Fruit fly (Drosophila melanogaster) whole organism, embryonic: ENCODE measurements around the gene SsRbeta.

Experiments used
- ATbp ChIP-seq: fragments of 200-800 bp; sonication (Bioruptor generic); optimal IDR thresholded peaks from 2 replicates; lab custom pipeline; 2017; ENCODE audit warnings: missing biosample characterization, mild to moderate bottlenecking, missing genetic modification characterization, missing genetic modification reagents
- Atf3 ChIP-seq: fragments of 200-800 bp; sonication (Bioruptor generic); optimal IDR thresholded peaks from 3 replicates; lab custom pipeline; 2016; ENCODE audit warnings: missing biosample characterization, missing genetic modification characterization
- B-H2 ChIP-seq: fragments of 200-800 bp; sonication (Bioruptor generic); optimal IDR thresholded peaks from 2 replicates; lab custom pipeline; 2018; ENCODE audit warnings: missing biosample characterization, mild to moderate bottlenecking, missing genetic modification characterization
- BtbVII ChIP-seq: fragments of 200-800 bp; sonication (Bioruptor generic); optimal IDR thresholded peaks from 3 replicates; lab custom pipeline; 2017; ENCODE audit warnings: missing biosample characterization, mild to moderate bottlenecking, missing genetic modification characterization
- CG10147 ChIP-seq: fragments of 200-800 bp; sonication (Bioruptor generic); optimal IDR thresholded peaks from 2 replicates; lab custom pipeline; 2019; ENCODE audit warnings: missing biosample characterization, mild to moderate bottlenecking, missing genetic modification characterization, moderate library complexity
- CG10959 ChIP-seq: fragments of 200-800 bp; sonication (Bioruptor generic); IDR thresholded peaks from 2 replicates; pipeline ENCODE4 v1.3.6; 2022; ENCODE audit warnings: missing biosample characterization, missing genetic modification characterization
- CG10979 ChIP-seq: fragments of 200-800 bp; sonication (Bioruptor generic); optimal IDR thresholded peaks from 2 replicates; lab custom pipeline; 2018; ENCODE audit warnings: missing biosample characterization, mild to moderate bottlenecking, missing genetic modification characterization, moderate library complexity
- CG12769 ChIP-seq: fragments of 200-800 bp; sonication (Bioruptor generic); optimal IDR thresholded peaks from 2 replicates; lab custom pipeline; 2019; ENCODE audit warnings: missing biosample characterization, mild to moderate bottlenecking, missing genetic modification characterization, moderate library complexity
- CG13894 ChIP-seq: fragments of 200-800 bp; sonication (Bioruptor generic); optimal IDR thresholded peaks from 3 replicates; lab custom pipeline; 2018; ENCODE audit warnings: missing biosample characterization, mild to moderate bottlenecking, missing genetic modification characterization, moderate library complexity
- CG14014 ChIP-seq: fragments of 200-800 bp; sonication (Bioruptor generic); IDR thresholded peaks from 2 replicates; pipeline ENCODE4 v1.3.6; 2022; ENCODE audit warnings: missing biosample characterization, missing genetic modification characterization
- CG15479 ChIP-seq: fragments of 200-800 bp; sonication (Bioruptor generic); optimal IDR thresholded peaks from 3 replicates; lab custom pipeline; 2019; ENCODE audit warnings: missing biosample characterization, mild to moderate bottlenecking, missing genetic modification characterization, moderate library complexity
- CG1832 ChIP-seq: fragments of 200-800 bp; sonication (Bioruptor generic); optimal IDR thresholded peaks from 2 replicates; lab custom pipeline; 2017; ENCODE audit warnings: missing biosample characterization, mild to moderate bottlenecking, missing genetic modification characterization, inconsistent platforms
- CG3163 ChIP-seq: fragments of 200-800 bp; sonication (Bioruptor generic); optimal IDR thresholded peaks from 3 replicates; lab custom pipeline; 2016; ENCODE audit warnings: missing biosample characterization, missing genetic modification characterization
- CG4360 ChIP-seq: fragments of 200-800 bp; sonication (Bioruptor generic); IDR thresholded peaks from 2 replicates; pipeline ENCODE4 v1.3.6; 2022; ENCODE audit warnings: missing biosample characterization, missing genetic modification characterization
- CG4820 ChIP-seq: fragments of 200-800 bp; sonication (Bioruptor generic); optimal IDR thresholded peaks from 3 replicates; lab custom pipeline; 2016; ENCODE audit warnings: missing biosample characterization, missing genetic modification characterization
- CG7271 ChIP-seq: fragments of 200-800 bp; sonication (Bioruptor generic); optimal IDR thresholded peaks from 2 replicates; lab custom pipeline; 2018; ENCODE audit warnings: missing biosample characterization, mild to moderate bottlenecking, missing genetic modification characterization, moderate library complexity
- CG7987 ChIP-seq: fragments of 200-800 bp; sonication (Bioruptor generic); optimal IDR thresholded peaks from 2 replicates; lab custom pipeline; 2018; ENCODE audit warnings: missing biosample characterization, mild to moderate bottlenecking, missing genetic modification characterization, moderate library complexity
- Camta ChIP-seq: fragments of 200-800 bp; sonication (Bioruptor generic); optimal IDR thresholded peaks from 2 replicates; lab custom pipeline; 2016; ENCODE audit warnings: missing biosample characterization, missing genetic modification characterization
- Doc3 ChIP-seq: fragments of 200-800 bp; sonication (Bioruptor generic); IDR thresholded peaks from 3 replicates; pipeline ENCODE4 v1.3.6; 2022; ENCODE audit warnings: missing biosample characterization, missing genetic modification characterization; ENCODE audit not compliant: partially characterized antibody
- Dref ChIP-seq: fragments of 200-800 bp; sonication (Bioruptor generic); IDR thresholded peaks from 2 replicates; pipeline ENCODE4 v1.3.6; 2022; ENCODE audit warnings: missing biosample characterization, missing genetic modification characterization
- Eip74EF ChIP-seq, 2 experiments: fragments of 200-800 bp in 1 of 2; fragments of >200 bp in 1 of 2; sonication (Bioruptor generic) in 1 of 2; optimal IDR thresholded peaks; 2 replicates each; lab custom pipeline; 2017 to 2019; ENCODE audit warnings: missing biosample characterization in 2 of 2, missing genetic modification characterization in 2 of 2, mild to moderate bottlenecking in 1 of 2, moderate library complexity in 1 of 2
- H2.0 ChIP-seq: fragments of 200-800 bp; sonication (Bioruptor generic); IDR thresholded peaks from 2 replicates; pipeline ENCODE4 v1.3.6; 2022; ENCODE audit warnings: missing biosample characterization, missing genetic modification characterization
- Hey ChIP-seq: fragments of 200-800 bp; sonication (Bioruptor generic); optimal IDR thresholded peaks from 3 replicates; lab custom pipeline; 2018; ENCODE audit warnings: missing biosample characterization, mild to moderate bottlenecking, missing genetic modification characterization
- Hr3 ChIP-seq: fragments of 200-800 bp; sonication (Bioruptor generic); optimal IDR thresholded peaks from 3 replicates; lab custom pipeline; 2016; ENCODE audit warnings: missing biosample characterization, missing genetic modification characterization
- MBD-R2 ChIP-seq: fragments of 200-800 bp; sonication (Bioruptor generic); IDR thresholded peaks from 2 replicates; pipeline ENCODE4 v1.3.6; 2022; ENCODE audit warnings: missing biosample characterization, missing genetic modification characterization
- Med ChIP-seq: fragments of 200-800 bp; sonication (Bioruptor generic); peaks from one replicate; lab custom pipeline; 2016; ENCODE audit warnings: missing biosample characterization, missing genetic modification characterization, mild to moderate bottlenecking, inconsistent platforms, moderate library complexity
- Ravus ChIP-seq: fragments of 200-800 bp; sonication (Bioruptor generic); IDR thresholded peaks from 2 replicates; pipeline ENCODE4 v1.3.6; 2022; ENCODE audit warnings: missing biosample characterization, missing genetic modification characterization
- Six4 ChIP-seq: fragments of 200-800 bp; sonication (Bioruptor generic); optimal IDR thresholded peaks from 2 replicates; lab custom pipeline; 2016; ENCODE audit warnings: missing biosample characterization, missing genetic modification characterization
- ap ChIP-seq: fragments of 200-800 bp; sonication (Bioruptor generic); IDR thresholded peaks from 2 replicates; pipeline ENCODE4 v1.3.6; 2022; ENCODE audit warnings: missing biosample characterization, missing genetic modification characterization
- ase ChIP-seq: fragments of 200-800 bp; sonication (Bioruptor generic); IDR thresholded peaks from 3 replicates; pipeline ENCODE4 v1.3.6; 2022; ENCODE audit warnings: missing biosample characterization, missing genetic modification characterization
- corto ChIP-seq: fragments of 200-800 bp; sonication (Bioruptor generic); optimal IDR thresholded peaks from 2 replicates; lab custom pipeline; 2016; ENCODE audit warnings: missing biosample characterization, mild to moderate bottlenecking, missing genetic modification characterization, moderate library complexity
- crp ChIP-seq, 2 experiments: fragments of 200-800 bp; sonication (Bioruptor generic); optimal IDR thresholded peaks; 2 replicates in 1 of 2; 3 replicates in 1 of 2; lab custom pipeline; 2017; ENCODE audit warnings: missing biosample characterization in 2 of 2, missing genetic modification characterization in 2 of 2, mild to moderate bottlenecking in 1 of 2, moderate library complexity in 1 of 2
- ham ChIP-seq: fragments of 200-800 bp; sonication (Bioruptor generic); IDR thresholded peaks from 2 replicates; pipeline ENCODE4 v1.3.6; 2022; ENCODE audit warnings: missing biosample characterization, missing genetic modification characterization
- kah ChIP-seq: fragments of 200-800 bp; sonication (Bioruptor generic); optimal IDR thresholded peaks from 2 replicates; lab custom pipeline; 2018; ENCODE audit warnings: missing biosample characterization, mild to moderate bottlenecking, missing genetic modification characterization
- lbe ChIP-seq: fragments of 200-800 bp; sonication (Bioruptor generic); optimal IDR thresholded peaks from 2 replicates; lab custom pipeline; 2016; ENCODE audit warnings: missing biosample characterization, mild to moderate bottlenecking, missing genetic modification characterization
- lilli ChIP-seq: fragments of 200-800 bp; sonication (Bioruptor generic); optimal IDR thresholded peaks from 3 replicates; lab custom pipeline; 2016; ENCODE audit warnings: missing biosample characterization, missing genetic modification characterization
- lola ChIP-seq, 3 experiments: fragments of >200 bp in 2 of 3; fragments of 200-800 bp in 1 of 3; sonication (Bioruptor generic) in 1 of 3; optimal IDR thresholded peaks; 2 replicates each; lab custom pipeline; 2017 to 2019; ENCODE audit warnings: missing biosample characterization in 3 of 3, missing genetic modification characterization in 3 of 3, mild to moderate bottlenecking in 1 of 3, moderate library complexity in 1 of 3
- nau ChIP-seq: fragments of 200-800 bp; sonication (Bioruptor generic); optimal IDR thresholded peaks from 3 replicates; lab custom pipeline; 2017; ENCODE audit warnings: missing biosample characterization, mild to moderate bottlenecking, missing genetic modification characterization, missing genetic modification reagents
- nom ChIP-seq: fragments of 200-800 bp; sonication (Bioruptor generic); optimal IDR thresholded peaks from 2 replicates; lab custom pipeline; 2017; ENCODE audit warnings: missing biosample characterization, missing genetic modification characterization, mild to moderate bottlenecking, moderate library complexity, missing genetic modification reagents
- pfk ChIP-seq: fragments of 200-800 bp; sonication (Bioruptor generic); optimal IDR thresholded peaks from 2 replicates; lab custom pipeline; 2018; ENCODE audit warnings: missing biosample characterization, mild to moderate bottlenecking, missing genetic modification characterization, moderate library complexity
- pros ChIP-seq: fragments of 200-800 bp; sonication (Bioruptor generic); optimal IDR thresholded peaks from 3 replicates; lab custom pipeline; 2019; ENCODE audit warnings: missing biosample characterization, mild to moderate bottlenecking, missing genetic modification characterization, moderate library complexity
- stwl ChIP-seq: fragments of 200-800 bp; sonication (Bioruptor generic); optimal IDR thresholded peaks from 3 replicates; lab custom pipeline; 2018; ENCODE audit warnings: missing biosample characterization, mild to moderate bottlenecking, missing genetic modification characterization, moderate library complexity
- tll ChIP-seq, 2 experiments: fragments of 200-800 bp in 1 of 2; fragments of >200 bp in 1 of 2; sonication (Bioruptor generic) in 1 of 2; optimal IDR thresholded peaks; 2 replicates each; lab custom pipeline; 2017 to 2019; ENCODE audit warnings: missing biosample characterization in 2 of 2, missing genetic modification characterization in 2 of 2, mild to moderate bottlenecking in 1 of 2, moderate library complexity in 1 of 2
- tna ChIP-seq: fragments of 200-800 bp; sonication (Bioruptor generic); IDR thresholded peaks from 2 replicates; pipeline ENCODE4 v1.3.6; 2022; ENCODE audit warnings: missing biosample characterization, missing genetic modification characterization; ENCODE audit not compliant: partially characterized antibody
- trem ChIP-seq: fragments of 200-800 bp; optimal IDR thresholded peaks from 3 replicates; lab custom pipeline; 2019; ENCODE audit warnings: missing biosample characterization, mild to moderate bottlenecking, missing genetic modification characterization, moderate library complexity
- tup ChIP-seq: fragments of 200-800 bp; sonication (Bioruptor generic); optimal IDR thresholded peaks from 2 replicates; lab custom pipeline; 2016; ENCODE audit warnings: missing biosample characterization, mild to moderate bottlenecking, missing genetic modification characterization, moderate library complexity
- vnd ChIP-seq: fragments of 200-800 bp; sonication (Bioruptor generic); IDR thresholded peaks from 3 replicates; pipeline ENCODE4 v1.3.6; 2022; ENCODE audit warnings: missing biosample characterization, missing genetic modification characterization; ENCODE audit not compliant: partially characterized antibody
- vvl ChIP-seq: fragments of 200-800 bp; sonication (Bioruptor generic); IDR thresholded peaks from 2 replicates; pipeline ENCODE4 v1.3.6; 2022; ENCODE audit warnings: missing biosample characterization, missing genetic modification characterization
- wek ChIP-seq: fragments of 200-800 bp; sonication (Bioruptor generic); optimal IDR thresholded peaks from 3 replicates; lab custom pipeline; 2018; ENCODE audit warnings: missing biosample characterization, mild to moderate bottlenecking, missing genetic modification characterization, moderate library complexity
- zen ChIP-seq: fragments of 200-800 bp; sonication (Bioruptor generic); optimal IDR thresholded peaks from 3 replicates; lab custom pipeline; 2018; ENCODE audit warnings: missing biosample characterization, mild to moderate bottlenecking, missing genetic modification characterization, moderate library complexity

Gene SsRbeta

dm6 chr3L:16178433-16178832, 49.0 kb downstream of the SsRbeta start (continued):
- no peak for TF ChIP-seq CG10979 (tag; lab: Kevin White, UChicago)
- TF ChIP-seq CG10959 (GFP tag; lab: Robert Waterston, UW), result no peak
- no peak for TF ChIP-seq wek
- peak; percentile 67 for TF ChIP-seq Med (GFP tag; lab: Kevin White, UChicago)
- no peak for TF ChIP-seq lilli
- TF ChIP-seq ATbp (GFP tag; lab: Kevin White, UChicago), result peak; percentile 15
- TF ChIP-seq CG4820 (GFP tag; lab: Kevin White, UChicago), result no peak
- TF ChIP-seq Atf3 (GFP tag; lab: Kevin White, UChicago), result no peak
- no peak for TF ChIP-seq nau (GFP tag; lab: Kevin White, UChicago)
- TF ChIP-seq CG1832, result no peak
- no peak for TF ChIP-seq pfk (GFP tag; lab: Kevin White, UChicago)
- no peak for TF ChIP-seq lola (GFP tag; optimal IDR thresholded peaks at IDR 0.05; lab: Kevin White, UChicago)
- peak; percentile 21 for TF ChIP-seq nom (GFP tag; lab: Kevin White, UChicago)
- TF ChIP-seq lbe (GFP tag; lab: Kevin White, UChicago), result no peak
- TF ChIP-seq zen (tag; lab: Kevin White, UChicago), result peak; percentile 52
- peak in 1 of 2 experiments; percentile 25 for TF ChIP-seq tll (GFP tag; optimal IDR thresholded peaks at IDR 0.05; lab: Kevin White, UChicago)
- TF ChIP-seq Dref (GFP tag; lab: Robert Waterston, UW), result no peak
- no peak for TF ChIP-seq trem (tag; lab: Kevin White, UChicago)
- no peak for TF ChIP-seq Eip74EF (GFP tag; optimal IDR thresholded peaks at IDR 0.05; lab: Kevin White, UChicago)
- peak; percentile 97 for TF ChIP-seq CG4360 (GFP tag; lab: Robert Waterston, UW)
- TF ChIP-seq tna (GFP tag; lab: Robert Waterston, UW), result no peak
- TF ChIP-seq ase (GFP tag; lab: Robert Waterston, UW), result no peak
- peak; percentile 0 for TF ChIP-seq stwl (tag; lab: Kevin White, UChicago)
- no peak for TF ChIP-seq Six4 (GFP tag; lab: Kevin White, UChicago)
- peak; percentile 15 for TF ChIP-seq corto (GFP tag; lab: Kevin White, UChicago)
- TF ChIP-seq CG3163 (GFP tag; lab: Kevin White, UChicago), result no peak
- no peak for TF ChIP-seq Hey (tag; lab: Kevin White, UChicago)
- 0 out of 2 replicates have a peak, but pooled peaks have one; percentile 23 for TF ChIP-seq vvl (GFP tag; lab: Robert Waterston, UW)
- TF ChIP-seq Doc3 (GFP tag; lab: Robert Waterston, UW), result no peak
- no peak for TF ChIP-seq CG12769 (tag; lab: Kevin White, UChicago)
- no peak for TF ChIP-seq Hr3 (GFP tag; lab: Kevin White, UChicago)
- TF ChIP-seq Camta (GFP tag; lab: Kevin White, UChicago), result no peak
- peak; percentile 85 for TF ChIP-seq kah (GFP tag; lab: Kevin White, UChicago)
- TF ChIP-seq tup, result no peak
- TF ChIP-seq ham, result no peak
- no peak for TF ChIP-seq ap (GFP tag; lab: Robert Waterston, UW)
- TF ChIP-seq CG14014 (GFP tag; lab: Robert Waterston, UW), result no peak
- no peak for TF ChIP-seq Ravus
- no peak for TF ChIP-seq BtbVII (GFP tag; lab: Kevin White, UChicago)
- peak; percentile 28 for TF ChIP-seq CG15479 (GFP tag; lab: Kevin White, UChicago)
- TF ChIP-seq CG7987 (GFP tag; lab: Kevin White, UChicago), result no peak
- peak; percentile 32 for TF ChIP-seq pros (GFP tag; lab: Kevin White, UChicago)
- no peak for TF ChIP-seq MBD-R2 (GFP tag; lab: Robert Waterston, UW)
- no peak for TF ChIP-seq H2.0
- TF ChIP-seq vnd (GFP tag; lab: Robert Waterston, UW), result no peak
- TF ChIP-seq CG10147 (GFP tag; lab: Kevin White, UChicago), result no peak
- no peak for TF ChIP-seq CG13894
- TF ChIP-seq B-H2 (GFP tag; lab: Kevin White, UChicago), result no peak
- no peak for TF ChIP-seq CG7271
- no peak for TF ChIP-seq crp (GFP tag; optimal IDR thresholded peaks at IDR 0.05; lab: Kevin White, UChicago)
